Fruit fly (Drosophila melanogaster) whole organism, embryonic: Measurements from ENCODE around the gene CG11790.

Source experiments
- Aef1 ChIP-seq: fragments of 200-800 bp; sonication (Bioruptor generic); IDR thresholded peaks from 3 replicates; pipeline ENCODE4 v1.3.6; 2022; ENCODE audit warnings: missing biosample characterization, missing genetic modification characterization
- Bgb ChIP-seq: fragments of 200-800 bp; sonication (Bioruptor generic); IDR thresholded peaks from 2 replicates; pipeline ENCODE4 v1.3.6; 2022; ENCODE audit warnings: missing biosample characterization, missing genetic modification characterization; ENCODE audit not compliant: partially characterized antibody
- CG10267 ChIP-seq: fragments of 200-800 bp; sonication (Bioruptor generic); optimal IDR thresholded peaks from 2 replicates; lab custom pipeline; 2018; ENCODE audit warnings: missing biosample characterization, mild to moderate bottlenecking, missing genetic modification characterization, moderate library complexity
- CG10274 ChIP-seq: fragments of 200-800 bp; sonication (Bioruptor generic); optimal IDR thresholded peaks from 3 replicates; lab custom pipeline; 2017; ENCODE audit warnings: missing biosample characterization, mild to moderate bottlenecking, missing genetic modification characterization
- CG10321 ChIP-seq: fragments of 200-800 bp; sonication (Bioruptor generic); IDR thresholded peaks from 2 replicates; pipeline ENCODE4 v1.3.6; 2022; ENCODE audit warnings: missing biosample characterization, missing genetic modification characterization
- CG12942 ChIP-seq: fragments of 200-800 bp; sonication (Bioruptor generic); optimal IDR thresholded peaks from 3 replicates; lab custom pipeline; 2016; ENCODE audit warnings: missing biosample characterization, missing genetic modification characterization
- CG13424 ChIP-seq: fragments of 200-800 bp; sonication (Bioruptor generic); optimal IDR thresholded peaks from 2 replicates; lab custom pipeline; 2019; ENCODE audit warnings: missing biosample characterization, mild to moderate bottlenecking, missing genetic modification characterization, moderate library complexity
- CG14050 ChIP-seq: fragments of 200-800 bp; sonication (Bioruptor generic); IDR thresholded peaks from 3 replicates; pipeline ENCODE4 v1.3.6; 2022; ENCODE audit warnings: missing biosample characterization, missing genetic modification characterization
- CG14441 ChIP-seq: fragments of 200-800 bp; sonication (Bioruptor generic); IDR thresholded peaks from 2 replicates; pipeline ENCODE4 v1.3.6; 2022; ENCODE audit warnings: missing biosample characterization, missing genetic modification characterization
- CG14965 ChIP-seq: fragments of 200-800 bp; sonication (Bioruptor generic); optimal IDR thresholded peaks from 2 replicates; lab custom pipeline; 2016; ENCODE audit warnings: missing biosample characterization, missing genetic modification characterization, borderline replicate concordance
- CG15601 ChIP-seq: fragments of 200-800 bp; sonication (Bioruptor generic); optimal IDR thresholded peaks from 3 replicates; lab custom pipeline; 2019; ENCODE audit warnings: missing biosample characterization, mild to moderate bottlenecking, missing genetic modification characterization, moderate library complexity
- CG2116 ChIP-seq: fragments of 200-800 bp; sonication (Bioruptor generic); optimal IDR thresholded peaks from 3 replicates; lab custom pipeline; 2018; ENCODE audit warnings: missing biosample characterization, mild to moderate bottlenecking, missing genetic modification characterization
- CG2889 ChIP-seq: fragments of 200-800 bp; sonication (Bioruptor generic); IDR thresholded peaks from 3 replicates; pipeline ENCODE4 v1.3.6; 2022; ENCODE audit warnings: missing biosample characterization, missing genetic modification characterization
- CG30403 ChIP-seq: fragments of 200-800 bp; sonication (Bioruptor generic); optimal IDR thresholded peaks from 3 replicates; lab custom pipeline; 2016; ENCODE audit warnings: missing biosample characterization, missing genetic modification characterization
- CG3163 ChIP-seq: fragments of 200-800 bp; sonication (Bioruptor generic); optimal IDR thresholded peaks from 3 replicates; lab custom pipeline; 2016; ENCODE audit warnings: missing biosample characterization, missing genetic modification characterization
- CG32772 ChIP-seq: fragments of 200-800 bp; sonication (Bioruptor generic); IDR thresholded peaks from 2 replicates; pipeline ENCODE4 v1.3.6; 2022; ENCODE audit warnings: missing biosample characterization, missing genetic modification characterization
- CG34422 ChIP-seq: fragments of 200-800 bp; sonication (Bioruptor generic); IDR thresholded peaks from 3 replicates; pipeline ENCODE4 v1.3.6; 2022; ENCODE audit warnings: missing biosample characterization, missing genetic modification characterization
- CG4820 ChIP-seq: fragments of 200-800 bp; sonication (Bioruptor generic); optimal IDR thresholded peaks from 3 replicates; lab custom pipeline; 2016; ENCODE audit warnings: missing biosample characterization, missing genetic modification characterization
- CG6654 ChIP-seq: fragments of 200-800 bp; sonication (Bioruptor generic); optimal IDR thresholded peaks from 2 replicates; lab custom pipeline; 2017; ENCODE audit warnings: missing biosample characterization, mild to moderate bottlenecking, missing genetic modification characterization
- CG7839 ChIP-seq: fragments of 200-800 bp; sonication (Bioruptor generic); optimal IDR thresholded peaks from 3 replicates; lab custom pipeline; 2018; ENCODE audit warnings: missing biosample characterization, mild to moderate bottlenecking, missing genetic modification characterization, moderate library complexity
- CG7987 ChIP-seq: fragments of 200-800 bp; sonication (Bioruptor generic); optimal IDR thresholded peaks from 2 replicates; lab custom pipeline; 2018; ENCODE audit warnings: missing biosample characterization, mild to moderate bottlenecking, missing genetic modification characterization, moderate library complexity
- CG8944 ChIP-seq: fragments of 200-800 bp; sonication (Bioruptor generic); optimal IDR thresholded peaks from 3 replicates; lab custom pipeline; 2016; ENCODE audit warnings: missing biosample characterization, missing genetic modification characterization
- CG9727 ChIP-seq: fragments of 200-800 bp; sonication (Bioruptor generic); optimal IDR thresholded peaks from 3 replicates; lab custom pipeline; 2017; ENCODE audit warnings: missing biosample characterization, mild to moderate bottlenecking, missing genetic modification characterization
- CG9797 ChIP-seq: fragments of 200-800 bp; sonication (Bioruptor generic); optimal IDR thresholded peaks from 3 replicates; lab custom pipeline; 2018; ENCODE audit warnings: missing biosample characterization, mild to moderate bottlenecking, missing genetic modification characterization
- CG9817 ChIP-seq: fragments of 200-800 bp; sonication (Bioruptor generic); optimal IDR thresholded peaks from 2 replicates; lab custom pipeline; 2018; ENCODE audit warnings: missing biosample characterization, mild to moderate bottlenecking, missing genetic modification characterization, moderate library complexity
- CoRest ChIP-seq: fragments of 200-800 bp; sonication (Bioruptor generic); optimal IDR thresholded peaks from 3 replicates; lab custom pipeline; 2018; ENCODE audit warnings: missing biosample characterization, mild to moderate bottlenecking, missing genetic modification characterization, moderate library complexity
- HLH54F ChIP-seq: fragments of 200-800 bp; sonication (Bioruptor generic); optimal IDR thresholded peaks from 3 replicates; lab custom pipeline; 2016; ENCODE audit warnings: missing biosample characterization, missing genetic modification characterization
- HLHmδ ChIP-seq: fragments of 200-800 bp; sonication (Bioruptor generic); optimal IDR thresholded peaks from 2 replicates; lab custom pipeline; 2018; ENCODE audit warnings: missing biosample characterization, mild to moderate bottlenecking, missing genetic modification characterization, moderate library complexity
- Hmr ChIP-seq: fragments of 200-800 bp; sonication (Bioruptor generic); optimal IDR thresholded peaks from 3 replicates; lab custom pipeline; 2017; ENCODE audit warnings: mild to moderate bottlenecking, missing biosample characterization, missing genetic modification reagents, missing genetic modification characterization
- MBD-R2 ChIP-seq: fragments of 200-800 bp; sonication (Bioruptor generic); IDR thresholded peaks from 2 replicates; pipeline ENCODE4 v1.3.6; 2022; ENCODE audit warnings: missing biosample characterization, missing genetic modification characterization
- Mad ChIP-seq: fragments of 200-800 bp; sonication (Bioruptor generic); optimal IDR thresholded peaks from 2 replicates; lab custom pipeline; 2016; ENCODE audit warnings: missing biosample characterization, missing genetic modification characterization
- Nf-YA ChIP-seq: fragments of 200-800 bp; sonication (Bioruptor generic); IDR thresholded peaks from 2 replicates; pipeline ENCODE4 v1.3.6; 2022; ENCODE audit warnings: missing biosample characterization, missing genetic modification characterization
- Nf-YC ChIP-seq: fragments of 200-800 bp; optimal IDR thresholded peaks from 3 replicates; lab custom pipeline; 2019; ENCODE audit warnings: missing biosample characterization, mild to moderate bottlenecking, missing genetic modification characterization, moderate library complexity
- Oaz ChIP-seq: fragments of 200-800 bp; sonication (Bioruptor generic); IDR thresholded peaks from 2 replicates; pipeline ENCODE4 v1.3.6; 2022; ENCODE audit warnings: missing biosample characterization, missing genetic modification characterization
- Sox100B ChIP-seq: fragments of 200-800 bp; sonication (Bioruptor generic); optimal IDR thresholded peaks from 3 replicates; lab custom pipeline; 2018; ENCODE audit warnings: missing biosample characterization, mild to moderate bottlenecking, missing genetic modification characterization
- Ssrp ChIP-seq: fragments of 200-800 bp; sonication (Bioruptor generic); optimal IDR thresholded peaks from 2 replicates; lab custom pipeline; 2018; ENCODE audit warnings: missing biosample characterization, mild to moderate bottlenecking, missing genetic modification characterization, moderate library complexity
- Usf ChIP-seq: fragments of 200-800 bp; sonication (Bioruptor generic); optimal IDR thresholded peaks from 2 replicates; lab custom pipeline; 2017; ENCODE audit warnings: missing genotype, missing biosample characterization, missing genetic modification characterization
- chn ChIP-seq: fragments of 200-800 bp; sonication (Bioruptor generic); optimal IDR thresholded peaks from 2 replicates; lab custom pipeline; 2016; ENCODE audit warnings: missing biosample characterization, missing genetic modification characterization
- dpn ChIP-seq, 2 experiments: fragments of 200-800 bp; sonication (Bioruptor generic); optimal IDR thresholded peaks; 3 replicates each; lab custom pipeline; 2016; ENCODE audit warnings: missing biosample characterization in 2 of 2, missing genetic modification characterization in 2 of 2
- fd96Cb ChIP-seq: fragments of 200-800 bp; sonication (Bioruptor generic); optimal IDR thresholded peaks from 2 replicates; lab custom pipeline; 2018; ENCODE audit warnings: missing biosample characterization, mild to moderate bottlenecking, missing genetic modification characterization, moderate library complexity
- gce ChIP-seq: fragments of 200-800 bp; sonication (Bioruptor generic); IDR thresholded peaks from 3 replicates; pipeline ENCODE4 v1.3.6; 2022; ENCODE audit warnings: missing biosample characterization, missing genetic modification characterization
- gem ChIP-seq: fragments of 200-800 bp; sonication (Bioruptor generic); optimal IDR thresholded peaks from 2 replicates; lab custom pipeline; 2019; ENCODE audit warnings: missing biosample characterization, mild to moderate bottlenecking, missing genetic modification characterization, moderate library complexity
- gro ChIP-seq: fragments of 200-800 bp; sonication (Bioruptor generic); optimal IDR thresholded peaks from 2 replicates; lab custom pipeline; 2016; ENCODE audit warnings: missing biosample characterization, missing genetic modification characterization
- her ChIP-seq: fragments of 200-800 bp; sonication (Bioruptor generic); optimal IDR thresholded peaks from 2 replicates; lab custom pipeline; 2016; ENCODE audit warnings: missing biosample characterization, missing genetic modification characterization
- oc ChIP-seq: fragments of 200-800 bp; sonication (Bioruptor generic); optimal IDR thresholded peaks from 2 replicates; lab custom pipeline; 2018; ENCODE audit warnings: missing biosample characterization, mild to moderate bottlenecking, missing genetic modification characterization, moderate library complexity
- ranshi ChIP-seq: fragments of 200-800 bp; sonication (Bioruptor generic); IDR thresholded peaks from 2 replicates; pipeline ENCODE4 v1.3.6; 2022; ENCODE audit warnings: missing biosample characterization, missing genetic modification characterization
- sc ChIP-seq, 3 experiments: fragments of >200 bp in 2 of 3; fragments of 200-800 bp in 1 of 3; sonication (Bioruptor generic) in 1 of 3; optimal IDR thresholded peaks; 2 replicates in 2 of 3; 3 replicates in 1 of 3; lab custom pipeline; 2017; ENCODE audit warnings: mild to moderate bottlenecking in 1 of 3, missing biosample characterization in 1 of 3, missing genetic modification characterization in 1 of 3, missing genetic modification reagents in 1 of 3
- wek ChIP-seq: fragments of 200-800 bp; sonication (Bioruptor generic); optimal IDR thresholded peaks from 3 replicates; lab custom pipeline; 2018; ENCODE audit warnings: missing biosample characterization, mild to moderate bottlenecking, missing genetic modification characterization, moderate library complexity
- zen2 ChIP-seq: fragments of 200-800 bp; sonication (Bioruptor generic); IDR thresholded peaks from 3 replicates; pipeline ENCODE4 v1.3.6; 2022; ENCODE audit warnings: missing biosample characterization, missing genetic modification characterization; ENCODE audit not compliant: partially characterized antibody

CG11790 gene

dm6 chr3R:25054451-25055188 lies 7.1 kb downstream of the CG11790 start, which contains the start of gene CG31109 (continued):
- TF ChIP-seq Nf-YA (GFP tag; lab: Robert Waterston, UW) (no peak), dpn (GFP tag; optimal IDR thresholded peaks at IDR 0.05; lab: Kevin White, UChicago) (peak in 1 of 2 experiments; percentile 4), CG7839 (tag; lab: Kevin White, UChicago) (no peak), CG9727 (GFP tag; lab: Kevin White, UChicago) (peak; percentile 2), CG9817 (tag; lab: Kevin White, UChicago) (peak; percentile 6), CG6654 (GFP tag; lab: Kevin White, UChicago) (no peak), fd96Cb (tag; lab: Kevin White, UChicago) (no peak), CG10274 (GFP tag; lab: Kevin White, UChicago) (no peak), CG15601 (tag; lab: Kevin White, UChicago) (peak; percentile 36), CG14050 (GFP tag; lab: Robert Waterston, UW) (no peak), CoRest (peak; percentile 29), CG3163 (GFP tag; lab: Kevin White, UChicago) (no peak), CG8944 (GFP tag; lab: Kevin White, UChicago) (peak; percentile 22), Hmr (peak; percentile 19), Oaz (no peak), CG9797 (GFP tag; lab: Kevin White, UChicago) (peak; percentile 27), sc (optimal IDR thresholded peaks at IDR 0.05; lab: Kevin White, UChicago) (no peak), sc (GFP tag; optimal IDR thresholded peaks at IDR 0.05; lab: Kevin White, UChicago) (no peak), CG2889 (GFP tag; lab: Robert Waterston, UW) (no peak), Sox100B (GFP tag; lab: Kevin White, UChicago) (no peak), ranshi (no peak), Nf-YC (tag; lab: Kevin White, UChicago) (peak; percentile 51), wek (GFP tag; lab: Kevin White, UChicago) (no peak), Usf (GFP tag; lab: Kevin White, UChicago) (no peak), gro (GFP tag; lab: Kevin White, UChicago) (no peak), oc (tag; lab: Kevin White, UChicago) (no peak), her (GFP tag; lab: Kevin White, UChicago) (no peak), gce (no peak), HLH54F (GFP tag; lab: Kevin White, UChicago) (no peak), gem (tag; lab: Kevin White, UChicago) (peak; percentile 33), CG14965 (GFP tag; lab: Kevin White, UChicago) (no peak), HLHmδ (GFP tag; lab: Kevin White, UChicago) (no peak), MBD-R2 (GFP tag; lab: Robert Waterston, UW) (peak; percentile 79), CG30403 (GFP tag; lab: Kevin White, UChicago) (peak; percentile 18), chn (no peak), zen2 (GFP tag; lab: Robert Waterston, UW) (no peak), Ssrp (no peak), CG14441 (GFP tag; lab: Robert Waterston, UW) (0 out of 2 replicates have a peak, but pooled peaks have one; percentile 17), CG10267 (tag; lab: Kevin White, UChicago) (peak; percentile 50), Aef1 (no peak), CG13424 (tag; lab: Kevin White, UChicago) (peak; percentile 22), CG7987 (GFP tag; lab: Kevin White, UChicago) (peak; percentile 30), Bgb (GFP tag; lab: Robert Waterston, UW) (peak; percentile 59), CG2116 (GFP tag; lab: Kevin White, UChicago) (peak; percentile 99), CG4820 (GFP tag; lab: Kevin White, UChicago) (no peak), CG34422 (GFP tag; lab: Robert Waterston, UW) (peak; percentile 48; the same call in 1 of the 3 replicates), CG32772 (GFP tag; lab: Robert Waterston, UW) (no peak), CG12942 (GFP tag; lab: Kevin White, UChicago) (no peak), Mad (GFP tag; lab: Kevin White, UChicago) (no peak), CG10321 (GFP tag; lab: Robert Waterston, UW) (no peak)
